Worm (Caenorhabditis elegans) whole organism, mixed stage, embryonic: Measurements from ENCODE around the gene sek-3.

Source experiments
- M03D4.4 ChIP-seq: sonication (generic microtip); optimal IDR thresholded peaks from 2 replicates; lab custom pipeline; 2017; ENCODE audit warnings: mild to moderate bottlenecking, missing genetic modification characterization, missing compliant biosample characterization
- ceh-39 ChIP-seq: fragments of 150-350 bp; optimal IDR thresholded peaks from 2 replicates; lab custom pipeline; 2014; ENCODE audit warnings: missing biosample characterization, missing genetic modification characterization
- ceh-43 ChIP-seq: fragments of 200-800 bp; sonication (Bioruptor generic); optimal IDR thresholded peaks from 2 replicates; lab custom pipeline; 2018; ENCODE audit warnings: mild to moderate bottlenecking, missing genetic modification characterization, moderate library complexity, missing compliant biosample characterization
- ces-1 ChIP-seq: fragments of 150-350 bp; optimal IDR thresholded peaks from 2 replicates; lab custom pipeline; 2014; ENCODE audit warnings: missing biosample characterization, missing genetic modification reagents, missing genetic modification characterization
- elt-3 ChIP-seq: fragments of 150-350 bp; optimal IDR thresholded peaks from 2 replicates; lab custom pipeline; 2014; ENCODE audit warnings: missing biosample characterization, missing genetic modification characterization
- lsy-2 ChIP-seq: fragments of 150-350 bp; optimal IDR thresholded peaks from 2 replicates; lab custom pipeline; 2014; ENCODE audit warnings: missing biosample characterization, missing genetic modification characterization
- nhr-12 ChIP-seq: fragments of 150-350 bp; optimal IDR thresholded peaks from 2 replicates; lab custom pipeline; 2014; ENCODE audit warnings: missing biosample characterization, missing genetic modification characterization
- nhr-2 ChIP-seq: fragments of 150-350 bp; optimal IDR thresholded peaks from 2 replicates; lab custom pipeline; 2014; ENCODE audit warnings: missing biosample characterization, missing genetic modification characterization
- nhr-28 ChIP-seq: fragments of 150-350 bp; optimal IDR thresholded peaks from 2 replicates; lab custom pipeline; 2014; ENCODE audit warnings: missing biosample characterization, missing genetic modification characterization
- pha-4 ChIP-seq: fragments of 150-350 bp; optimal IDR thresholded peaks from 2 replicates; lab custom pipeline; 2018; ENCODE audit warnings: missing biosample characterization, missing genetic modification reagents, missing genetic modification characterization
- unc-120 ChIP-seq: sonication (generic microtip); optimal IDR thresholded peaks from 2 replicates; lab custom pipeline; 2017; ENCODE audit warnings: missing genetic modification characterization, missing compliant biosample characterization; ENCODE audit not compliant: poor library complexity, severe bottlenecking
- unc-39 ChIP-seq: fragments of 150-350 bp; optimal IDR thresholded peaks from 2 replicates; lab custom pipeline; 2014; ENCODE audit warnings: missing biosample characterization, missing genetic modification characterization
- unc-62 ChIP-seq: fragments of 150-350 bp; optimal IDR thresholded peaks from 2 replicates; lab custom pipeline; 2014; ENCODE audit warnings: missing biosample characterization, missing genetic modification reagents, missing genetic modification characterization

ce11 chrX:5020996-5021395, 3.3 kb downstream of the sek-3 start, which contains the start of gene ZC449.2:
- TF ChIP-seq elt-3 (tag; lab: Kevin White, UChicago) (no peak), unc-62 (GFP tag; lab: Kevin White, UChicago) (no peak), nhr-28 (tag; lab: Kevin White, UChicago) (no peak), ceh-39 (tag; lab: Kevin White, UChicago) (no peak), pha-4 (tag; lab: Kevin White, UChicago) (no peak), unc-120 (tag; lab: Kevin White, UChicago) (no peak), M03D4.4 (tag; lab: Kevin White, UChicago) (no peak), nhr-12 (no peak), ceh-43 (GFP tag; lab: Kevin White, UChicago) (no peak), ces-1 (GFP tag; lab: Kevin White, UChicago) (no peak), unc-39 (tag; lab: Kevin White, UChicago) (no peak), nhr-2 (no peak), lsy-2 (tag; lab: Kevin White, UChicago) (no peak)
